Fruit fly (Drosophila melanogaster): ENCODE data around the gene CG2061.

CG2061 gene

dm6 chrX:11124749-11125508, 32.6 kb downstream of the CG2061 start, which contains the start of gene Rpt3:
TSS of gene Rpt3 (plus strand) at chrX:11125101.
- TF ChIP-seq bab1 (GFP tag; optimal IDR thresholded peaks at IDR 0.05) (no peak), CG5204 (GFP tag; optimal IDR thresholded peaks at IDR 0.05) (no peak), cnc (optimal IDR thresholded peaks at IDR 0.05) (peak; percentile 86 to 97), CG14711 (tag; optimal IDR thresholded peaks at IDR 0.05) (peak; percentile 91), CG11617 (GFP tag; optimal IDR thresholded peaks at IDR 0.05) (peak; percentile 34), CG7101 (tag; optimal IDR thresholded peaks at IDR 0.05) (peak; percentile 33), Crg-1 (GFP tag; optimal IDR thresholded peaks at IDR 0.05) (no peak), ovo (GFP tag; optimal IDR thresholded peaks at IDR 0.05) (peak; percentile 46), toe (GFP tag; optimal IDR thresholded peaks at IDR 0.05) (no peak), CG1620 (GFP tag; optimal IDR thresholded peaks at IDR 0.05) (peak; percentile 34), tj (GFP tag; optimal IDR thresholded peaks at IDR 0.05) (peak; percentile 37)

- TF ChIP-seq CG7045 (GFP tag; optimal IDR thresholded peaks at IDR 0.05) (no peak), bab1 (GFP tag; optimal IDR thresholded peaks at IDR 0.05) (peak; percentile 9)
Measured at dm6 chrX:11128828-11129227, 36.5 kb downstream of the CG2061 start, which contains the start of gene SrpRalpha. TSS of gene SrpRalpha (minus strand) at chrX:11129087.

- TF ChIP-seq CG11617 (GFP tag; optimal IDR thresholded peaks at IDR 0.05) (no peak), kay (GFP tag; ENCODE audit: borderline replicate concordance) (no peak), cic (GFP tag; optimal IDR thresholded peaks at IDR 0.05) (no peak), CG14711 (tag; optimal IDR thresholded peaks at IDR 0.05) (no peak), Hr96 (GFP tag; optimal IDR thresholded peaks at IDR 0.05) (no peak), CG1620 (GFP tag; optimal IDR thresholded peaks at IDR 0.05) (no peak), Mnt (GFP tag; optimal IDR thresholded peaks at IDR 0.05) (no peak), CG7101 (tag; optimal IDR thresholded peaks at IDR 0.05) (no peak), CG7045 (GFP tag; optimal IDR thresholded peaks at IDR 0.05) (no peak), CG5204 (GFP tag; optimal IDR thresholded peaks at IDR 0.05) (no peak), tj (GFP tag; optimal IDR thresholded peaks at IDR 0.05) (no peak), ovo (GFP tag; optimal IDR thresholded peaks at IDR 0.05) (no peak)
Measured at dm6 chrX:11132312-11132711, 40.0 kb downstream of the CG2061 start, which contains the start of gene CG44385. TSS of gene CG44385 (minus strand) at chrX:11132412.

dm6 chrX:11135840-11136586, 43.7 kb downstream of the CG2061 start:
- TF ChIP-seq CG1620 (GFP tag; optimal IDR thresholded peaks at IDR 0.05) (peak; percentile 23), CG12768 (GFP tag; optimal IDR thresholded peaks at IDR 0.05) (no peak), tj (GFP tag; optimal IDR thresholded peaks at IDR 0.05) (no peak), bab1 (GFP tag; optimal IDR thresholded peaks at IDR 0.05) (no peak), cic (GFP tag; optimal IDR thresholded peaks at IDR 0.05) (no peak), ovo (GFP tag; optimal IDR thresholded peaks at IDR 0.05) (peak; percentile 33), Clk (GFP tag; optimal IDR thresholded peaks at IDR 0.05) (no peak)

dm6 chrX:11136587-11137512, 44.6 kb downstream of the CG2061 start, which contains the start of gene Klp10A:
TSS of gene Klp10A (minus strand) at chrX:11137118.
- peak; percentile 50 for TF ChIP-seq Mnt (GFP tag; optimal IDR thresholded peaks at IDR 0.05)
- no peak for TF ChIP-seq Hr96 (GFP tag; optimal IDR thresholded peaks at IDR 0.05)
- peak; percentile 72 for TF ChIP-seq CG7101 (tag; optimal IDR thresholded peaks at IDR 0.05)
- peak; percentile 76 for TF ChIP-seq Crg-1 (GFP tag; optimal IDR thresholded peaks at IDR 0.05)
- TF ChIP-seq tj (GFP tag; optimal IDR thresholded peaks at IDR 0.05) = peak; percentile 39
- peak; percentile 35 for TF ChIP-seq CG11617 (GFP tag; optimal IDR thresholded peaks at IDR 0.05)
- peak; percentile 79 for TF ChIP-seq pad (GFP tag; optimal IDR thresholded peaks at IDR 0.05)
- peak; percentile 35 for TF ChIP-seq CG12768 (GFP tag; optimal IDR thresholded peaks at IDR 0.05)
- no peak for TF ChIP-seq CG5204 (GFP tag; optimal IDR thresholded peaks at IDR 0.05)
- no peak for TF ChIP-seq CG33017 (tag; optimal IDR thresholded peaks at IDR 0.05)
- TF ChIP-seq cic (GFP tag; optimal IDR thresholded peaks at IDR 0.05) = no peak
- TF ChIP-seq kay (GFP tag; ENCODE audit: borderline replicate concordance) = no peak
- TF ChIP-seq bab1 (GFP tag; optimal IDR thresholded peaks at IDR 0.05) = no peak
- TF ChIP-seq toe (GFP tag; optimal IDR thresholded peaks at IDR 0.05) = no peak
- TF ChIP-seq CG7045 (GFP tag; optimal IDR thresholded peaks at IDR 0.05) = peak; percentile 20
- peak; percentile 31 for TF ChIP-seq ovo (GFP tag; optimal IDR thresholded peaks at IDR 0.05)
- TF ChIP-seq CG14711 (tag; optimal IDR thresholded peaks at IDR 0.05) = peak; percentile 45
- no peak for TF ChIP-seq cnc (optimal IDR thresholded peaks at IDR 0.05)
- TF ChIP-seq CG1620 (GFP tag; optimal IDR thresholded peaks at IDR 0.05) = peak; percentile 85
- TF ChIP-seq Clk (GFP tag; optimal IDR thresholded peaks at IDR 0.05) = no peak

Data from whole organism, adult.